Worm (Caenorhabditis elegans): ENCODE measurements around the gene W07G4.1.

Gene W07G4.1

DNA sequence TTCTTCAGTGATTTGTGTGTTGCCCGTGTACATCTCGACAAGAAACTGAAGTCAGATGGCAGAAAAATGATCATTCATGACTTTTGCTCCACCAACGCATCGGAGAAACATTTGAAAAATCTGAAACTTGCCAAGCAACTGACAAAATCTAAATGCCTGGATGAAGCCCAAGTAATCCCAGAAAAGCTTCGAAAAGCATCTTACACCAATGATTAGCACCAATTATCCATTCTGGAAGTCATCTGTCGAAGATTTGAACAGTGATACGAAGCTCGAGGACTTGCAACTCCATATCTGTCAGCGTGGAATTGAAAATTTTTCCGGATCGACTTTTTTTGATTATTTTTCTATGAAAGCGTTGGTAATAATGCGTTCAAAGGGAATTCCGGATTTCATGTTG is 30.1 kb downstream of the W07G4.1 start:
- TF ChIP-seq egl-27 (tag; optimal IDR thresholded peaks at IDR 0.05) (no peak), nhr-28 (tag; optimal IDR thresholded peaks at IDR 0.05) (no peak), C34B4.2 (tag; optimal IDR thresholded peaks at IDR 0.05) (no peak), fkh-8 (tag; optimal IDR thresholded peaks at IDR 0.05) (no peak), nhr-71 (tag; optimal IDR thresholded peaks at IDR 0.05) (no peak), ceh-8 (GFP tag; optimal IDR thresholded peaks at IDR 0.05) (no peak), Y116A8C.19 (tag; optimal IDR thresholded peaks at IDR 0.05; ENCODE audit: borderline replicate concordance) (no peak), lin-35 (GFP tag; optimal IDR thresholded peaks at IDR 0.05) (no peak), snpc-4 (tag; optimal IDR thresholded peaks at IDR 0.05) (no peak), unc-98 (GFP tag; IDR thresholded peaks at IDR 0.05) (no peak), lsy-2 (tag; optimal IDR thresholded peaks at IDR 0.05) (no peak), nhr-237 (tag; optimal IDR thresholded peaks at IDR 0.05) (no peak), nhr-85 (tag) (no peak), nhr-77 (tag; optimal IDR thresholded peaks at IDR 0.05) (no peak), sup-37 (GFP tag; optimal IDR thresholded peaks at IDR 0.05) (no peak), fkh-4 (tag; optimal IDR thresholded peaks at IDR 0.05; ENCODE audit: borderline replicate concordance) (no peak), ceh-88 (GFP tag; IDR thresholded peaks at IDR 0.05) (no peak)

DNA sequence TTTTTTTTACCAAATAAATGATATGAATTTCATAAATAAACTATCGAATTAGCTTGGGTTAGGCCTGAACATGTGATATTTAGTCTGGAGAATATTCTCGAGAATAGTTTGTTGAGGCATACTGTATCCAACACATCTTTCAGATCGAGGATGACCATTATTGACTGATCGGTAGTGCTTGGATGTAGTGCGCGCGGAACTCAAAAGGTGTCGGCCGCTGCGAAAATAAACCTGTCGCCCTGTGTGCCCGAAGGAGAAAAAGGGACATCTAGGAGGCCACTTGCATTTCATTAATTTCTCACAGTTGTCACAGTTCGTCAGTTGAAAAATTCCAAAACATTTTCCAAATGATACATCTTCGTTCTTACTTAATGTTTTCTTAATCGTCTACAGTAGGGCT is 30.8 kb downstream of the W07G4.1 start:
- TF ChIP-seq tlp-1 (tag; optimal IDR thresholded peaks at IDR 0.05) (no peak), pax-3 (tag; optimal IDR thresholded peaks at IDR 0.05) (no peak), mab-9 (GFP tag; IDR thresholded peaks at IDR 0.05) (no peak), fos-1 (tag; optimal IDR thresholded peaks at IDR 0.05) (no peak), pqm-1 (tag; optimal IDR thresholded peaks at IDR 0.05) (no peak), unc-130 (tag; optimal IDR thresholded peaks at IDR 0.05) (no peak), aha-1 (tag; optimal IDR thresholded peaks at IDR 0.05) (no peak), egl-13 (tag; optimal IDR thresholded peaks at IDR 0.05) (no peak), hlh-4 (tag; optimal IDR thresholded peaks at IDR 0.05) (no peak), nhr-11 (tag; optimal IDR thresholded peaks at IDR 0.05) (no peak), skn-1 (tag; optimal IDR thresholded peaks at IDR 0.05) (no peak), egl-27 (tag; optimal IDR thresholded peaks at IDR 0.05) (no peak), zip-4 (GFP tag; optimal IDR thresholded peaks at IDR 0.05) (no peak), nhr-20 (tag; optimal IDR thresholded peaks at IDR 0.05) (no peak), nhr-237 (tag; optimal IDR thresholded peaks at IDR 0.05) (no peak), nhr-47 (tag; optimal IDR thresholded peaks at IDR 0.05) (no peak), ets-5 (GFP tag; IDR thresholded peaks at IDR 0.05) (no peak)

DNA sequence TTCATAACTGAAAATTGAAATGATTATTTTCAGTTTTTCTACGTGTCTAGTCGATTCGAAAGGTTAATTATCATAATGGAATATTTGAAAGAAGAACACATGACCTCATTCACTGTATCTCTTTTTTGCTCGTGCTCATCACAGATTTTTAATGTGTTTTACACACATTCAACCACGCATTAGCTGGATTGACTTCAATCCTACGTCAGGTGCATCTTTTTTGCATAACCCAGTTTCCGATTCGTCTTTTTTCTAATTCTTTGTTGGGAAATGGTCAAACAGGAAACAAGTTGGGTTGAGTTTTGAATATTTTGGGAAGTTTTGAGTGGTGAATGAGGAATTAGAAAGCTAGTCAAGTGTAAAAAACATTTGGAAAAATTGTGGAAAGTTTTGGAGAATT is 37.0 kb downstream of the W07G4.1 start:
- TF ChIP-seq alr-1 (tag; optimal IDR thresholded peaks at IDR 0.05; ENCODE audit: borderline replicate concordance) (no peak), unc-86 (tag; optimal IDR thresholded peaks at IDR 0.05) (peak; percentile 47), lin-14 (GFP tag; optimal IDR thresholded peaks at IDR 0.05) (peak; percentile 23)

DNA sequence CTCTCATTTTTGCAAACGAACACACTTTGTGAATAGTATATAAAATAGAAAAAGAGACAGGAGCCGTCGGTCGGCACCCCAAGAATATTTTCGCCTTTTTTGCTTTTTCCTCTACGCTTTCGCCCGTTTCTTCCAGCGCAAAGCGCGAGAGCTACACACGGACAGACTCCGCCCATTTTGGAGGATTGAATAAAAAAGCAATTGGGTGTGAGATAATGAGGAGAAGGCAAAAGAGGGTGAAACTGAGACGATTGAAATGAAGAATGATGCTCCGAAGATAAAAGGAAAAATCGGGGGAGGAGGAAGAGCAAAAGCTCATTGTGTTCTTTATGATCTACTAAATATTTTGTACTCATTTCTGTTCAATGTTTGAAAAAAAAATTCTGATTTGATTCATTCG is 37.7 kb downstream of the W07G4.1 start, which contains the start of gene C34B4.3:
C34B4.3 (minus strand) TSS at position 101 of the 400 bp plus-strand sequence.
- TF ChIP-seq unc-98 (GFP tag; IDR thresholded peaks at IDR 0.05), result no peak
- no peak for TF ChIP-seq nhr-20 (tag; optimal IDR thresholded peaks at IDR 0.05)
- TF ChIP-seq ceh-88 (GFP tag; IDR thresholded peaks at IDR 0.05), result no peak
- TF ChIP-seq nhr-19 (GFP tag; conservative IDR thresholded peaks at IDR 0.05), result no peak
- TF ChIP-seq ceh-82 (tag; optimal IDR thresholded peaks at IDR 0.05), result no peak
- no peak for TF ChIP-seq ceh-63 (GFP tag; optimal IDR thresholded peaks at IDR 0.05)
- no peak for TF ChIP-seq aly-2 (tag; optimal IDR thresholded peaks at IDR 0.05)
- TF ChIP-seq lir-3 (tag; optimal IDR thresholded peaks at IDR 0.05; ENCODE audit: poor library complexity), result no peak

Measured in whole organism, L1 larva.